Worm (Caenorhabditis elegans) whole organism, late embryonic: ENCODE data around the gene F28A10.8.

Experiments
- Y22D7AL.16 ChIP-seq: sonication (generic microtip); optimal IDR thresholded peaks from 2 replicates; lab custom pipeline; 2016; ENCODE audit warnings: missing genetic modification characterization, missing compliant biosample characterization
- ahr-1 ChIP-seq: sonication (generic microtip); optimal IDR thresholded peaks from 2 replicates; lab custom pipeline; 2016; ENCODE audit warnings: missing genetic modification characterization, missing compliant biosample characterization
- ceh-45 ChIP-seq: fragments of 200-800 bp; sonication (Bioruptor generic); IDR thresholded peaks from 2 replicates; pipeline ENCODE4 v1.3.6; 2022; ENCODE audit warnings: missing genetic modification reagents, missing genetic modification characterization, missing compliant biosample characterization
- hlh-30 ChIP-seq: sonication (generic microtip); optimal IDR thresholded peaks from 2 replicates; lab custom pipeline; 2017; ENCODE audit warnings: antibody characterized with exemption, missing genetic modification characterization, missing compliant biosample characterization; ENCODE audit not compliant: insufficient read depth
- mec-3 ChIP-seq: sonication (generic microtip); optimal IDR thresholded peaks from 2 replicates; lab custom pipeline; 2016; ENCODE audit warnings: borderline replicate concordance, missing genetic modification characterization, missing compliant biosample characterization
- nfya-1 ChIP-seq: sonication (generic microtip); optimal IDR thresholded peaks from 2 replicates; lab custom pipeline; 2017; ENCODE audit warnings: missing genetic modification characterization, mild to moderate bottlenecking, missing compliant biosample characterization, antibody characterized with exemption, moderate library complexity
- pat-9 ChIP-seq: fragments of 200-800 bp; sonication (Bioruptor generic); optimal IDR thresholded peaks from 2 replicates; lab custom pipeline; 2018; ENCODE audit warnings: mild to moderate bottlenecking, missing genetic modification characterization, moderate library complexity, missing compliant biosample characterization
- tbx-2 ChIP-seq: sonication (generic microtip); optimal IDR thresholded peaks from 2 replicates; lab custom pipeline; 2016; ENCODE audit warnings: missing genetic modification characterization, missing compliant biosample characterization
- unc-86 ChIP-seq: sonication (generic microtip); optimal IDR thresholded peaks from 2 replicates; lab custom pipeline; 2016; ENCODE audit warnings: missing genetic modification characterization, missing compliant biosample characterization

DNA sequence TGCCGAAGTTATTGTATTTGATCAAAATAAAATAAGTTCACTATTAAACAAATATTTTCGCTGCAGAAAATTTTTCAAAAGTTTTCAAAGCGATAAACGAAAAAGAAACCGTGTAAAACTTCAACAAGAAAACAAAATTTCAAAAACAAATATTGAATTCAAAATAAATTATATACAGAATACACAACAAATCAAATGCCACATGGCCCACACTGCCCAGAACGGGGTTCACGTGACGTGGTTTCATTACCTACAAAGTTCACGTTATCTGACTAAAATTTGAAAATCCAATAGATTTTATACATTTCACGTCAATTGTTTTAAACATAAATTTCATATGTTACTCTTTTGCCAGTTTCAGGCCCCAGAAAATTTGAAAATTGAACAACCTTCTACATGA is 17.8 kb downstream of the F28A10.8 start, which contains the start of gene F46F5.7:
- TF ChIP-seq nfya-1 (tag; lab: Kevin White, UChicago) (no peak), unc-86 (tag; lab: Kevin White, UChicago) (no peak), Y22D7AL.16 (tag; lab: Kevin White, UChicago) (no peak), hlh-30 (tag; lab: Kevin White, UChicago) (no peak), ceh-45 (no peak), ahr-1 (tag; lab: Kevin White, UChicago) (no peak), mec-3 (tag; lab: Kevin White, UChicago) (no peak), pat-9 (tag; lab: Kevin White, UChicago) (no peak), tbx-2 (tag; lab: Kevin White, UChicago) (no peak)
